Fruit fly (Drosophila melanogaster) whole organism, embryonic: ENCODE results near the gene Pisd.
A peak's percentile ranks its signal among the peaks of the same experiment; 100 is the strongest.

Experiments
- Bgb ChIP-seq: fragments of 200-800 bp; sonication (Bioruptor generic); IDR thresholded peaks from 2 replicates; pipeline ENCODE4 v1.3.6; 2022; ENCODE audit warnings: missing biosample characterization, missing genetic modification characterization; ENCODE audit not compliant: partially characterized antibody
- CG10543 ChIP-seq: fragments of 200-800 bp; sonication (Bioruptor generic); optimal IDR thresholded peaks from 3 replicates; lab custom pipeline; 2017; ENCODE audit warnings: missing biosample characterization, mild to moderate bottlenecking, missing genetic modification characterization, moderate library complexity
- CG15479 ChIP-seq: fragments of 200-800 bp; sonication (Bioruptor generic); optimal IDR thresholded peaks from 3 replicates; lab custom pipeline; 2019; ENCODE audit warnings: missing biosample characterization, mild to moderate bottlenecking, missing genetic modification characterization, moderate library complexity
- CG1603 ChIP-seq: fragments of 200-800 bp; sonication (Bioruptor generic); optimal IDR thresholded peaks from 2 replicates; lab custom pipeline; 2019; ENCODE audit warnings: missing biosample characterization, mild to moderate bottlenecking, missing genetic modification characterization, moderate library complexity
- CG31365 ChIP-seq: fragments of 200-800 bp; sonication (Bioruptor generic); optimal IDR thresholded peaks from 2 replicates; lab custom pipeline; 2018; ENCODE audit warnings: missing biosample characterization, mild to moderate bottlenecking, missing genetic modification characterization
- CG32532 ChIP-seq: fragments of 200-800 bp; sonication (Bioruptor generic); IDR thresholded peaks from 2 replicates; pipeline ENCODE4 v1.3.6; 2022; ENCODE audit warnings: missing biosample characterization, missing genetic modification characterization
- CG33557 ChIP-seq: fragments of 200-800 bp; sonication (Bioruptor generic); optimal IDR thresholded peaks from 2 replicates; lab custom pipeline; 2019; ENCODE audit warnings: missing biosample characterization, mild to moderate bottlenecking, missing genetic modification characterization, moderate library complexity
- CG34224 ChIP-seq: fragments of 200-800 bp; sonication (Bioruptor generic); IDR thresholded peaks from 3 replicates; pipeline ENCODE4 v1.3.6; 2022; ENCODE audit warnings: missing biosample characterization, missing genetic modification characterization; ENCODE audit not compliant: partially characterized antibody
- CG3838 ChIP-seq: fragments of 200-800 bp; sonication (Bioruptor generic); optimal IDR thresholded peaks from 3 replicates; lab custom pipeline; 2016; ENCODE audit warnings: missing biosample characterization, missing genetic modification characterization
- CG3995 ChIP-seq: fragments of 200-800 bp; sonication (Bioruptor generic); optimal IDR thresholded peaks from 3 replicates; lab custom pipeline; 2016; ENCODE audit warnings: missing biosample characterization, missing genetic modification characterization
- CG4404 ChIP-seq: fragments of 200-800 bp; sonication (Bioruptor generic); IDR thresholded peaks from 2 replicates; pipeline ENCODE4 v1.3.6; 2022; ENCODE audit warnings: missing biosample characterization, missing genetic modification characterization
- CG4617 ChIP-seq: fragments of 200-800 bp; sonication (Bioruptor generic); optimal IDR thresholded peaks from 3 replicates; lab custom pipeline; 2016; ENCODE audit warnings: missing biosample characterization, missing genetic modification characterization, borderline replicate concordance
- CG6654 ChIP-seq: fragments of 200-800 bp; sonication (Bioruptor generic); optimal IDR thresholded peaks from 2 replicates; lab custom pipeline; 2017; ENCODE audit warnings: missing biosample characterization, mild to moderate bottlenecking, missing genetic modification characterization
- CG7745 ChIP-seq: fragments of 200-800 bp; sonication (Bioruptor generic); optimal IDR thresholded peaks from 2 replicates; lab custom pipeline; 2018; ENCODE audit warnings: missing biosample characterization, mild to moderate bottlenecking, missing genetic modification characterization, moderate library complexity
- CG8281 ChIP-seq: fragments of 200-800 bp; sonication (Bioruptor generic); optimal IDR thresholded peaks from 2 replicates; lab custom pipeline; 2018; ENCODE audit warnings: missing biosample characterization, mild to moderate bottlenecking, missing genetic modification characterization, moderate library complexity
- CHES-1-like ChIP-seq: fragments of 200-800 bp; sonication (Bioruptor generic); optimal IDR thresholded peaks from 2 replicates; lab custom pipeline; 2016; ENCODE audit warnings: missing biosample characterization, missing genetic modification characterization
- Dfd ChIP-seq, 2 experiments: fragments of >200 bp; optimal IDR thresholded peaks; 2 replicates each; lab custom pipeline; 2017; ENCODE audit warnings: missing biosample characterization in 2 of 2, missing genetic modification characterization in 2 of 2
- ERR ChIP-seq: fragments of 200-800 bp; sonication (Bioruptor generic); optimal IDR thresholded peaks from 2 replicates; lab custom pipeline; 2016; ENCODE audit warnings: missing biosample characterization, missing genetic modification characterization
- H15 ChIP-seq: fragments of 200-800 bp; sonication (Bioruptor generic); IDR thresholded peaks from 3 replicates; pipeline ENCODE4 v1.3.6; 2022; ENCODE audit warnings: missing biosample characterization, missing genetic modification characterization
- HHEX ChIP-seq: fragments of 200-800 bp; sonication (Bioruptor generic); optimal IDR thresholded peaks from 3 replicates; lab custom pipeline; 2017; ENCODE audit warnings: missing biosample characterization, mild to moderate bottlenecking, missing genetic modification characterization, missing genetic modification reagents
- Hr78 ChIP-seq, 2 experiments: fragments of 200-800 bp in 1 of 2; fragments of >200 bp in 1 of 2; sonication (Bioruptor generic) in 1 of 2; optimal IDR thresholded peaks; 2 replicates each; lab custom pipeline; 2017 to 2019; ENCODE audit warnings: missing biosample characterization in 2 of 2, missing genetic modification characterization in 2 of 2, mild to moderate bottlenecking in 1 of 2, moderate library complexity in 1 of 2
- Lim3 ChIP-seq: fragments of 200-800 bp; sonication (Bioruptor generic); IDR thresholded peaks from 2 replicates; pipeline ENCODE4 v1.3.6; 2022; ENCODE audit warnings: missing biosample characterization, missing genetic modification characterization
- Myb ChIP-seq: fragments of 200-800 bp; sonication (Bioruptor generic); optimal IDR thresholded peaks from 2 replicates; lab custom pipeline; 2016; ENCODE audit warnings: missing biosample characterization, missing genetic modification characterization
- NC2β ChIP-seq: fragments of 200-800 bp; sonication (Bioruptor generic); optimal IDR thresholded peaks from 2 replicates; lab custom pipeline; 2016; ENCODE audit warnings: missing biosample characterization, missing genetic modification characterization
- NK7.1 ChIP-seq: fragments of 200-800 bp; sonication (Bioruptor generic); optimal IDR thresholded peaks from 3 replicates; lab custom pipeline; 2016; ENCODE audit warnings: missing biosample characterization, missing genetic modification characterization
- Nf-YB ChIP-seq: fragments of 200-800 bp; sonication (Bioruptor generic); optimal IDR thresholded peaks from 3 replicates; lab custom pipeline; 2019; ENCODE audit warnings: missing biosample characterization, mild to moderate bottlenecking, missing genetic modification characterization, moderate library complexity
- Sry-β ChIP-seq: fragments of 200-800 bp; sonication (Bioruptor generic); optimal IDR thresholded peaks from 2 replicates; lab custom pipeline; 2018; ENCODE audit warnings: missing biosample characterization, mild to moderate bottlenecking, missing genetic modification characterization, moderate library complexity
- Stat92E ChIP-seq, 3 experiments: fragments of >200 bp in 2 of 3; fragments of 200-800 bp in 1 of 3; sonication (Bioruptor generic) in 1 of 3; optimal IDR thresholded peaks; 2 replicates each; lab custom pipeline; 2017 to 2019; ENCODE audit warnings: missing biosample characterization in 3 of 3, missing genetic modification characterization in 3 of 3, mild to moderate bottlenecking in 1 of 3, moderate library complexity in 1 of 3
- Xrp1 ChIP-seq: fragments of 200-800 bp; sonication (Bioruptor generic); IDR thresholded peaks from 2 replicates; pipeline ENCODE4 v1.3.6; 2022; ENCODE audit warnings: missing biosample characterization, missing genetic modification characterization
- ab ChIP-seq: fragments of 200-800 bp; sonication (Bioruptor generic); optimal IDR thresholded peaks from 2 replicates; lab custom pipeline; 2016; ENCODE audit warnings: missing biosample characterization, missing genetic modification characterization
- amos ChIP-seq: fragments of 200-800 bp; sonication (Bioruptor generic); IDR thresholded peaks from 2 replicates; pipeline ENCODE4 v1.3.6; 2022; ENCODE audit warnings: missing biosample characterization, missing genetic modification characterization; ENCODE audit not compliant: partially characterized antibody
- ara ChIP-seq: fragments of 200-800 bp; sonication (Bioruptor generic); IDR thresholded peaks from 2 replicates; pipeline ENCODE4 v1.3.6; 2022; ENCODE audit warnings: missing biosample characterization, missing genetic modification characterization
- bcd ChIP-seq: fragments of 200-800 bp; sonication (Bioruptor generic); optimal IDR thresholded peaks from 2 replicates; lab custom pipeline; 2017; ENCODE audit warnings: missing biosample characterization, mild to moderate bottlenecking, missing genetic modification characterization
- corto ChIP-seq: fragments of 200-800 bp; sonication (Bioruptor generic); optimal IDR thresholded peaks from 2 replicates; lab custom pipeline; 2016; ENCODE audit warnings: missing biosample characterization, mild to moderate bottlenecking, missing genetic modification characterization, moderate library complexity
- crol ChIP-seq: fragments of 200-800 bp; sonication (Bioruptor generic); IDR thresholded peaks from 2 replicates; pipeline ENCODE4 v1.3.6; 2022; ENCODE audit warnings: missing biosample characterization, missing genetic modification characterization
- fu2 ChIP-seq: fragments of 200-800 bp; sonication (Bioruptor generic); optimal IDR thresholded peaks from 2 replicates; lab custom pipeline; 2016; ENCODE audit warnings: missing biosample characterization, missing genetic modification characterization
- gce ChIP-seq: fragments of 200-800 bp; sonication (Bioruptor generic); IDR thresholded peaks from 3 replicates; pipeline ENCODE4 v1.3.6; 2022; ENCODE audit warnings: missing biosample characterization, missing genetic modification characterization
- gcm ChIP-seq: fragments of 200-800 bp; sonication (Bioruptor generic); optimal IDR thresholded peaks from 2 replicates; lab custom pipeline; 2019; ENCODE audit warnings: missing biosample characterization, mild to moderate bottlenecking, missing genetic modification characterization, moderate library complexity
- h ChIP-seq: fragments of >200 bp; optimal IDR thresholded peaks from 2 replicates; lab custom pipeline; 2017
- phol ChIP-seq: fragments of 200-800 bp; sonication (Bioruptor generic); optimal IDR thresholded peaks from 3 replicates; lab custom pipeline; 2018; ENCODE audit warnings: missing biosample characterization, mild to moderate bottlenecking, missing genetic modification characterization, moderate library complexity
- pnt ChIP-seq: fragments of 200-800 bp; sonication (Bioruptor generic); optimal IDR thresholded peaks from 3 replicates; lab custom pipeline; 2016; ENCODE audit warnings: missing biosample characterization, missing genetic modification characterization
- pum ChIP-seq: fragments of 200-800 bp; sonication (Bioruptor generic); optimal IDR thresholded peaks from 2 replicates; lab custom pipeline; 2016; ENCODE audit warnings: missing biosample characterization, missing genetic modification characterization
- sob ChIP-seq: fragments of 200-800 bp; sonication (Bioruptor generic); IDR thresholded peaks from 2 replicates; pipeline ENCODE4 v1.3.6; 2022; ENCODE audit warnings: missing biosample characterization, missing genetic modification characterization
- sr ChIP-seq: fragments of 200-800 bp; sonication (Bioruptor generic); IDR thresholded peaks from 3 replicates; pipeline ENCODE4 v1.3.6; 2022; ENCODE audit warnings: missing biosample characterization, missing genetic modification characterization
- twi ChIP-seq: fragments of 200-800 bp; optimal IDR thresholded peaks from 2 replicates; lab custom pipeline; 2019; ENCODE audit warnings: missing biosample characterization, mild to moderate bottlenecking, missing genetic modification characterization, moderate library complexity
- vvl ChIP-seq: fragments of 200-800 bp; sonication (Bioruptor generic); IDR thresholded peaks from 2 replicates; pipeline ENCODE4 v1.3.6; 2022; ENCODE audit warnings: missing biosample characterization, missing genetic modification characterization

The Pisd gene

dm6 chr3R:24038736-24039556, 11.6 kb upstream of the Pisd start, which contains the start of gene Miro (continued):
- no peak for TF ChIP-seq Sry-β

DNA sequence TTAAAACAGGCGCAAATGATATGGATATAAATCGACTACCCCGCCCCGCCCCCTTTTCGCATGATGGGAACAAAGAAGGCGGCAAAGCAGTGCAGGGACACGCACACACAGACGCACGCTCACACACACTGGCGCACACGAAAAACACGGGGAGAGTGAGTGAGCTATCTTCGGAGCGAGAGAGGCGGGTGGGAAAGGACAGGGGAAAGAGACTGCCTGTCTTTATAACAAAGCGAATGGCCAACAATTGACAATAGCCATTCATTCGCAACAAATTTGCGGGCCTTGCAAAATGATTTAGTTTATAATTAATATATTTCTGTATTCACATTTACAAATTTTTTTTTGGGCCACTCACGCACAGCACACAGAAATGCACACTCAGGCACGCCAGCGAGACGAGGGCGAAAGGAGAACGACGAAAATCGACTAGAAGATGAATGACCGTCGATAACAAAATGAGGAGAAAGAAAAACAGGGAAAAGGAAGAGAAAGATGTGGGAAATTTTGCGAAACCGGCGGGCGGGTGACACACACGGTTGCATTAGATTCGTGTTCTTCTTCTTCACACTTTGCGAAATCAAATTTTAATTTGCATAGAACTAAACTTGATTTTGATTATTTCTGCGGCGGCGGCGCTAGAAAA, 3.9 kb upstream of the Pisd start:
- TF ChIP-seq CG8281 (tag; lab: Kevin White, UChicago): no peak
- TF ChIP-seq HHEX: peak; percentile 8
- no peak for TF ChIP-seq Xrp1 (GFP tag; lab: Robert Waterston, UW)
- no peak for TF ChIP-seq bcd (GFP tag; lab: Kevin White, UChicago)
- no peak for TF ChIP-seq H15 (GFP tag; lab: Robert Waterston, UW)
- TF ChIP-seq CG4617 (GFP tag; lab: Kevin White, UChicago): peak; percentile 14
- no peak for TF ChIP-seq CG34224 (GFP tag; lab: Robert Waterston, UW)
- TF ChIP-seq gce (GFP tag; lab: Robert Waterston, UW): no peak
- TF ChIP-seq vvl (GFP tag; lab: Robert Waterston, UW): no peak
- no peak for TF ChIP-seq ERR (GFP tag; lab: Kevin White, UChicago)
- TF ChIP-seq pum (GFP tag; lab: Kevin White, UChicago): no peak
- TF ChIP-seq twi: no peak
- TF ChIP-seq CG33557 (GFP tag; lab: Kevin White, UChicago): no peak
- TF ChIP-seq CG32532 (GFP tag; lab: Robert Waterston, UW): 0 out of 2 replicates have a peak, but pooled peaks have one; percentile 4
- TF ChIP-seq NK7.1 (GFP tag; lab: Kevin White, UChicago): no peak
- TF ChIP-seq pnt (GFP tag; lab: Kevin White, UChicago): no peak
- peak; percentile 16; the same call in 1 of the 2 replicates for TF ChIP-seq amos (GFP tag; lab: Robert Waterston, UW)
- peak; percentile 13; the same call in 1 of the 2 replicates for TF ChIP-seq Bgb
- no peak for TF ChIP-seq Stat92E (GFP tag; optimal IDR thresholded peaks at IDR 0.05; lab: Kevin White, UChicago)
- TF ChIP-seq Nf-YB (GFP tag; lab: Kevin White, UChicago): no peak
- no peak for TF ChIP-seq CHES-1-like (GFP tag; lab: Kevin White, UChicago)
- TF ChIP-seq CG3838: no peak
- no peak for TF ChIP-seq ara (GFP tag; lab: Robert Waterston, UW)
- TF ChIP-seq Myb (GFP tag; lab: Kevin White, UChicago): no peak
- peak; percentile 24 for TF ChIP-seq CG10543 (GFP tag; lab: Kevin White, UChicago)
- peak; percentile 81 for TF ChIP-seq CG31365 (tag; lab: Kevin White, UChicago)
- TF ChIP-seq CG6654 (GFP tag; lab: Kevin White, UChicago): no peak
- TF ChIP-seq NC2β (GFP tag; lab: Kevin White, UChicago): no peak
- no peak for TF ChIP-seq CG3995 (GFP tag; lab: Kevin White, UChicago)
- no peak for TF ChIP-seq fu2
- TF ChIP-seq gcm (GFP tag; lab: Kevin White, UChicago): peak; percentile 14
- no peak for TF ChIP-seq CG1603 (tag; lab: Kevin White, UChicago)
- TF ChIP-seq crol (GFP tag; lab: Robert Waterston, UW): peak; percentile 88
- TF ChIP-seq sob (GFP tag; lab: Robert Waterston, UW): no peak
- TF ChIP-seq Lim3: no peak
- no peak for TF ChIP-seq ab
- TF ChIP-seq CG4404 (GFP tag; lab: Robert Waterston, UW): no peak
- TF ChIP-seq Dfd (GFP tag; optimal IDR thresholded peaks at IDR 0.05; lab: Kevin White, UChicago): no peak
- peak; percentile 86 for TF ChIP-seq CG15479 (GFP tag; lab: Kevin White, UChicago)
- TF ChIP-seq sr (GFP tag; lab: Robert Waterston, UW): no peak
- TF ChIP-seq phol (tag; lab: Kevin White, UChicago): no peak
- TF ChIP-seq corto (GFP tag; lab: Kevin White, UChicago): peak; percentile 37
- TF ChIP-seq CG7745 (tag; lab: Kevin White, UChicago): no peak
- TF ChIP-seq h: no peak
- TF ChIP-seq Hr78 (GFP tag; optimal IDR thresholded peaks at IDR 0.05; lab: Kevin White, UChicago): no peak
